Fruit fly (Drosophila melanogaster) S2 (cell line): ENCODE results near the gene chas.
A peak's percentile ranks its signal among the peaks of the same experiment; 100 is the strongest.

Source experiments
- CG8478 ChIP-seq: fragments of >200 bp; optimal IDR thresholded peaks from 2 replicates; lab custom pipeline; 2018
- CTCF ChIP-seq, 2 experiments: fragments of >200 bp; optimal IDR thresholded peaks; 2 replicates each; lab custom pipeline; 2018

The chas gene

DNA sequence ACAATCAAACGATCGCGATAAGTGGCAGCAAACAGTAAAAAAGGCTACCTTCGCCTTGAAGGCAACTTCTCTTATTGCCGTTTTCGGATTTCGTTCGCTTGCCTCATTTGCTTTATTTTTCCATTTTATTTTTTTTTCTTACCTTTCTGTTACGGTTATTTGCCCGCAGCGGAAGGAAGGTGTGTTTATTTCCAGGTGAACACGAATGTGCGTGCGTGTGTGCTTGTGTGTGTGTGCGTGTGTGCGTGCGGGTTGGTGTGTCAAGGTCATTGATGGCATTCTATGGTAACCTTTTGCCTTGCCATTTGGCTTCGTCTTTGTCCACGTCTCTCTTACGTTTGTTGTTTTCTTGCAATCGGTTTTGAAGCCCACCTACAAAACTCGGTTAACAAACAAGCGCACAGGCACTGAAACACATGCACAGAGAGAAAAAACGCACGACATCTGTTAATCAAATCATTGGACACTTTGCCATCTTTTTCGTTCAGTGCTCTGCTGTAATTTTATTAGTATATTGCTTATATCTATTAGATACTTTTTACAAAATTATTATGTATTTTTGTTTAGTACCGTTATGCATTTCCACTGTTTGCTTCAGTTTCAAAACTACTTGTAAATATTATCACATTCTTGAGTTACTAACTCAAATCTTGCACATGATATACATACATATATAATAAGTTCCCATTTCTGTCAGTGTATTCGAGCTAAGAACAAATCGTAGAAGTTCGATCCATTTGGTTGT, 14.6 kb upstream of the chas start:
- TF ChIP-seq CTCF (optimal IDR thresholded peaks at IDR 0.05; lab: Kevin White, UChicago) (no peak), CG8478 (lab: Kevin White, UChicago) (no peak)

DNA sequence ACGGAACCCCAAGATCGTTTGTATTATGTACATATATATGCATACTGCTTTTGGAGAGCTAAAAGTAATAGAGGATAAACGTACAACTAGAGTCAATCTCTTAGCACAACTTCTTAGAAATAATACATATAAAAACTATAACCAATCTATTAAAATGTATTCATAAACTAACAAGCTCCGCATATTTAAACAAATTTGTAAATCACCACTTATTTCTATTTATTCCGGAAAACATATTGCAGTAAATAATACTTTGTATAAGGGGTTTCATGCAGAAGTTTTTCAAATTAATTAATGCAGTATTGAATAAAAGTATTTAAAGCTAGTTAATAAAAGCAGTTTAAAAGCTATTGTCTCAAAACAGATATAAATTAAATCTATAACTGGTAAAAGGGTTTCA, 13.9 kb upstream of the chas start:
- TF ChIP-seq CTCF (optimal IDR thresholded peaks at IDR 0.05; lab: Kevin White, UChicago) (no peak), CG8478 (lab: Kevin White, UChicago) (no peak)

DNA sequence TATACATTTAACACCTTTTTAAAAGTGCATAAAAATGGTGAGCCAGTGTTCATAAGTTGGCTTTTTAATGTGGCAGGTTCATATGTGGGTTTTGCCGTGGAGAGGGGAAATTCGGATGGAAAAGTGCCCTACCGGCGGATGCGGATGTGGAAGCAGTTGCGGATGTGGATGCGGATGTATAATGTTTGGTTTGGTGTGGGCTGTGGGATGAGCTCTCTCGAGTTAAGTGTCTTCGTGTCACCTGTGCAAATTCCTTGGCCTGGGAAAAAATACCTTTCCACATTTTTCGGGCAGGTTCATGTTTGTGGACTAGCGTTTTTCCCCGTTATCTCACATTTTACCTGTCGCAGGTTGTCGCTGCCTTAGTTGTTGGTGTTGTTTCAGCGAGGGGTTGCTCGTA, 13.4 kb upstream of the chas start:
- no peak for TF ChIP-seq CTCF (optimal IDR thresholded peaks at IDR 0.05; lab: Kevin White, UChicago)
- no peak for TF ChIP-seq CG8478 (lab: Kevin White, UChicago)

DNA sequence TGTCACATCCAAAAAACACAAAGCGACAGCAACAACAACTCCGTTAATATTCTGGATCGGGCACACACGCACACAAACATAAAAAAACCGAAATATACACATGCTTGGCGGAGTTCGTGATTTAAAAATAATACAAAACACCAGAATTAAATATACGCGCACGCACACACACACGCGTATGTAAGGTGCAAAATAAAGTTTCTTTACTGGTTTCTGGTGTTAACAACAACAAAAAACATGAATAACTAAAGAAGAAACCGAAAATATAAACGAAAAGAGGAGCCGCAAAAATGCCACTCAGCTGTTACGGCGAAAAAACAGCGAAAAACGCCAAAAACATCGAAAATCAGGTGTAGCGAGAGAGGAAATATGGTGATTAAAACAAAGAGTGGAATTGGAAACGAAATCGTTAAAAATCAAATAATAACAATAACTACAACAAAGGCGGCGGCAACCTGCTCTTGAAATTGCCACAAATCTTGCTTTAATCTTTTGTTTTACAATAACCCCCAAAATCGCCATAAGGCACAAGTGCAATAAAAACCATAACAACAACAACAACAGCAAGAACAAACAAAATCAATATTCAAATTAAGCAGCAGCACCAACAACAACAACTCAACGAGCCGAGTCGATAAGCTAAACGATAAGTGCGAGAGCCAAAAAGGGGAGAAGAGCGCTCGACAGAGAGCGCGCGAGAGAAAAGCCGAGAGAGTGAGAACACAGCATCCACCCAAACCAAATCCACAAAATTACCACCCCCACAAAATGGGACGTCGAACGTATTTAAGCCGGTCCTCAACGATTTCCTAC, 11.9 kb upstream of the chas start:
- TF ChIP-seq CTCF (optimal IDR thresholded peaks at IDR 0.05; lab: Kevin White, UChicago): no peak
- TF ChIP-seq CG8478 (lab: Kevin White, UChicago): no peak

DNA sequence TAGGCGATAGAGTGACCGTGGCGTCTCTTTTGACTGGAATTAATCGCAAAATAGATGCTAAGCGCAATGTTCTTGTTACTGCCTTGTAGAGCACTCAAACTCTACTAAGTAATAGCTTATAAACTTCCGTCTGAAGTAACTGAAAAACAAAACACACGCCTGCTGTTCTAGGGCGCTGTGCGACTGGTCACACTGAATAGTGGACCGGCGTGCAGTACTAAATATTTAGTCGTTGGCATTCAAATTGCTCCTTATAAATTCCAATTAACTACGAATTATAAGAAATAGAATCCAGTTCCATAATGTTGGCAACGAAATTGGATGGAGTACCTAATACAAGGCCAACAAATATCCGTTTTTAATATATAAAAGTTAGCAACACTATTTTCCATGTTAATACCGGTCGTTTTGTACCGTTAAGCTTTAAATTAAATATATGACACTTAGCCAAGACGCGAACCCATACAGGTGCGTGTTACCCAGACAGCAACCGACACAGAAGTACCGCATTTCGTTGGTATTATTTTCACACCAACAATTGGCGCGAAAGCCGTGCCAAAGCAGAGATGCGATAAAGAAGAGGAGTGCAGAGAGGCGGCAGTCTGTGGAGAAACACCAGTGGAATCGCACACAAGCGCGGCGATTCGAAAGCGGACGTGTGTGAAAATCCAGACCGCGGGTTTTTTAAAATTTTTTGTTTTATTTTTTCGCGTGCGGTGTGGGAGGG, 11.2 kb upstream of the chas start, which contains the start of the genes CG8173 and raskol:
CG8173 (minus strand) TSS at position 108 of the 727 bp plus-strand sequence.
raskol (plus strand) TSS at position 599 of the 727 bp plus-strand sequence.
- no peak for TF ChIP-seq CG8478 (lab: Kevin White, UChicago)
- TF ChIP-seq CTCF (optimal IDR thresholded peaks at IDR 0.05; lab: Kevin White, UChicago): peak; percentile 43 to 52

DNA sequence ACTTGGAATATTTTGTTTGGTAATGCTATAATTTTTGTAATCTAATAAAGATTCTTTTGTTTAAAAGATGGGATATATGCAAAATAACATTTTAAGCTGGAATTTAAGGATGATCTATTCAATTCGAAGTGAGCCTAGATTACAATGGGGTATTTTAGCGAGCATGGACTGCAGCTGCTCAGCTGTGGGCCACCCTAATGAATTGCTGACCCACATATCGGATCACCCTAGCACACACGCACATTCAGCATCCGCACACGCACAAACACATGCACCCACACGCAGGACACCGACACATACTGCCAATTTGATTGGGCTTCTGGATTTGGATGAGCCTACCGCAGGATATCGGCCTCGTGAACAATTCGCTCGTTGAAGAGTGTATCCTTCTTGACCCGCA, 10.3 kb upstream of the chas start:
- no peak for TF ChIP-seq CTCF (optimal IDR thresholded peaks at IDR 0.05; lab: Kevin White, UChicago)

DNA sequence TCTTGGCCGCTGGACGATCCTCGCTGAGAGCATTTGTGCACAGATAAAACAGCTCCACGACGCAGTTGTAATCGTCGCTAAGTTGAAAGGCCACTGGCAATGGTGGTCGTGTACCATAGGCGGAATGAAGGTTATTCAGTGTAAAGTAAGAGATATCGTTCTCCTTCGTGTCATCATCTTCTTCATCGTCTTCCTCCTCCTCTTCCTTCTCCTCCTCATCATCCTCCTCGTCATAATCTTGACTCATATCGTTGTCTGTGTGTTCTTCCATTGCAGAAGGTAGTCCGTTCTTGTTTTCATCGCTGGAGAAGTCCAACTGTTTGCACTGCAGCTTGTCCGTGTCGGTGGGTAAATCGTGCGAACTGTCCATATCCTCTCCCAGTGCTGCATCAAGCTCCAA, 9.2 kb upstream of the chas start:
- no peak for TF ChIP-seq CTCF (optimal IDR thresholded peaks at IDR 0.05; lab: Kevin White, UChicago)
- TF ChIP-seq CG8478 (lab: Kevin White, UChicago): no peak

DNA sequence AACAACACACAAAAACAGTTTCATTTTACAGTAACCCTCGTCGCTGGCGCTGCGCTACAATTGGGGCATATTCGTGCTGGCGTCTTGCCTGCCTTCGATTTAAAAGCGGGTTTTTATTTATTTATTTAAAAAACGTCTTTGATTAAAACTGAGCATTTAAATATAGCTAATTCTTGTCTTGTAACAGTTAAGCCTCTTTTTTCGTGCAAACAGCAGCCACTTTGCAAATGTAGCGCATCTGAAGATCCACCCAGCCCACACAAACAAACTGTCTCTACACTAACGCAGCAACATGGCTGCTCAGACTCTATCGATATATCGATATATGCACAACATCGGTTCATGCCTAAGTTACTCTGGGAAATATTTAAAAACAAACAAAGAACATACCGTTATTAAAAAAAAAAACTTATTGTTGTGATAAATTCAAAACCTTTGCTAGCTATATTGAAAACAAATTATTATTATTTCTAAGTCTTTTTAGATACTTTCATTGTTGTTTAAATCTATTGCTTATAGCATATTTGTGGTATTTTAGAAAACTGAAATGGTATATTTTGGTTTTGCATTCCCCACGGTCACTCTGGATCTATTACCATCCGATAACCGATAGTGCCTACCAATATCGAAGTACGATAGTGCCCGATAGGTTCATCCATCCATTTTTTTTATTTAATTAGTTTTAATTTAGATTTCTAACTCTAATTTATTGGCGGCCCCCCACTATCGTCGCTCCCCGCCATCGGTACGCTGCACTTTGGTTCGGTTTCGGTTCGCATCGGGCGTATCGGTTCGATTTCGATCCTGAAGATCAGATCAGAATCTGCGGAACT, 4.4 kb upstream of the chas start, which contains the start of the genes CG8188 and par-6:
CG8188 (minus strand) TSS at position 287 of the 833 bp plus-strand sequence.
par-6 (plus strand) TSS at position 615 of the 833 bp plus-strand sequence.
- TF ChIP-seq CG8478 (lab: Kevin White, UChicago): no peak
- no peak for TF ChIP-seq CTCF (optimal IDR thresholded peaks at IDR 0.05; lab: Kevin White, UChicago)

DNA sequence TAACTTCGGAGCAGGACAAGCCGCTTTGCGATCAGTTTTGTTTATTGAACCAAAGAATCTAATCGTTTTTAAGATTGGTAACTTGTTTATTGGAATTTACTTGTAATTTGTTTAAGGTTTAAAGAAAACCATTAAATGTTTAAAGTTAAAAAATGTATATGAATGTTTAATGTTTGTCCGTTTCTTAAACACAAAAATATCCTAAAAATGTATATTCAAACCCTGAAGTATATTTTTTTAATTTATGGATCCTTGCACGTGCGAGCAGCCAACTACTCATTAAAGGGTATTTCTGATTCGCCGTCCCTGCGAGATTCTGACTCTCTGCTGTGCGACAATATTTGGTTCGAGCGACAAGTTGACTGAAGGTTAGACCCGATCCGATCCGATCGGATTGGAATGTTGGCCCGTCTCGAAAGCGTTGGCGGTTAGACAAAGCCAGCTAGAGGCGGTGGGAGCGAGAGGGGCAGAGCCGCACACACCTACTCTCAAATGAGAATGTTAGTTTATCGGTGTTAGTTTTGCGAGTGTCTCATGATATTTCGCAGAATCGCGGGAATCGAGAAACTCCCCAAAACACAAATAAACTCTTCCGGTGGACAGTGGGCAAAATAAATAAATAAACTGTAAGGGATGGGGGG, 454 bp upstream of the chas start:
- TF ChIP-seq CTCF (optimal IDR thresholded peaks at IDR 0.05; lab: Kevin White, UChicago) (no peak), CG8478 (lab: Kevin White, UChicago) (no peak)

DNA sequence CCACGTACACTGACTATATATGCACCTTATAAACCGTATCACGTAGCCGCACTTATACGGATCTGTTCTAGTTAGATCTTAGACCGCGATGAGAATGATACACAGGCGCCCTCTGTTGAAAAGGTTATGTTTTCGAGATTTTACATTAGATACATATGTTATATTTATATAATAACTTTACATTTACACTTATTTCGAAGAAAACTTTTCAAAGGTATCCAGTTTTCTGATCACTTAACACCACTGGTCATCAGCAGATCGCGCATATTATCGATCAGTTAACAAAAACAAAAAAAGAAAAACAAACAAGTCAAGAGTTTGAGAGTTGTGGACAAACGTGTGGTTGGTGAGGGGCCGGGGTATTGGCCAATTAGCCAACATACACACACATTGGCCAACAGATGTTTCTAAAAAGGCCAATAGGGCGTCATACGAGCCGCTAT, 806 bp downstream of the chas start:
- TF ChIP-seq CTCF (optimal IDR thresholded peaks at IDR 0.05; lab: Kevin White, UChicago) (peak; percentile 69 to 83), CG8478 (lab: Kevin White, UChicago) (no peak)

DNA sequence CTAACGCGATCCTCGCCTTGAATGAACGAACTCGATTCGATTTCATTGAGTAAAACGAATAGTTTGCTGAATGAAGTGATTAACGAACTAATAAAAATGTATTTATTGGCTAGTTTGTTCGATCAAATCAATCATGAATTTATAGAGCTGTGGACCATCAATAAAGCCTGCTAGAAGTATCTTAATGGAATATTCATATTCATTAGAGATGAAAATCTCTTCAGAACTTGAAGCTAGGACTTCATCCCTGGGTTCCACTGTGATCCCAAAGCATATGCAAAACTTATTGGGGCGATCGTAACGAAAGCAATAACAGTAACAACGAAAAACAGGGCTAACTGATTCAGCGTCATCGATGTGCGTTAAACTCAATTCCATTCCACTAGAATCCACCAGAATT, 1.3 kb downstream of the chas start:
- no peak for TF ChIP-seq CTCF (optimal IDR thresholded peaks at IDR 0.05; lab: Kevin White, UChicago)
- no peak for TF ChIP-seq CG8478 (lab: Kevin White, UChicago)

DNA sequence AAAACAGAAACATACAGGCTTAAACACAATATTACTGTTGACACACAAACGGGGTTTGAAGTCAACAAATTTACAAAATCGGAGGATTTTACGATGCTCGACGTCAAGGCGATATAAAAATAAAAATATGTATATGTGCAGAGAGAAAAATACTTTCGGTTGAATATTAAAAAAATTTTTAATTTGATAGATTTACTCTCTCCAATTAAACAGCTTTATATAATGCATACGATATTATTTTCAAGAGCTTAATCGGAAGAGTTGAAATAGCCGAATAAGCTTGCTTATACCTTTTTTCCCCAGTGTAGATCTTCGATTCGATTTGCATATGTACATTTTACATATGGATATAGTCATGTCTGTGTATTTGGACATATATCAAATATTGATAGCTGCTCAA, 1.9 kb downstream of the chas start:
- TF ChIP-seq CG8478 (lab: Kevin White, UChicago): no peak
- no peak for TF ChIP-seq CTCF (optimal IDR thresholded peaks at IDR 0.05; lab: Kevin White, UChicago)

DNA sequence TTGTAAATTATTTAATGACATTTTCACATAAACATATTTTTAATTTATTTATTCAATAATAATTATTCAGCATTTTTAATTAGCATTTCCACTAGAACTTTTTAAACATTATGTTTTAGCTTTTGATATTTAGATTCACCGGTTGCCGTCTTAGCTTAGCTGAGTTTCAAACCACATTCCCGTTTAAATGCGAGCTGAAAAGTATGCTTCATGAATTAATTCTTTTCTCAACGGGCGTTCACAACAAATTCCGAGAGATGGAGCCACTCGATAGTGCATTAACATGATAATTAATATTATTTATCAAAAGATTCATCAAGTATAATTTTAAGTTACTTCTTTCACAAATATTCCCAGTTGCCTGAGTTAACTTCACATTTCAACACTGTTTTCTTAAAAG, 2.9 kb downstream of the chas start:
- TF ChIP-seq CTCF (optimal IDR thresholded peaks at IDR 0.05; lab: Kevin White, UChicago) (peak; percentile 69 to 90), CG8478 (lab: Kevin White, UChicago) (no peak)
